Worm (Caenorhabditis elegans): ENCODE results near the gene C32B5.7.
"Not testable (repeated sequence)": the region's sequence is repeated elsewhere in the genome, so short reads cannot be mapped to it uniquely, and the experiment has no call there.

- not testable (repeated sequence) for TF ChIP-seq ZK546.5 (tag; optimal IDR thresholded peaks at IDR 0.05); cey-2 (tag; optimal IDR thresholded peaks at IDR 0.05; ENCODE audit: borderline replicate concordance, insufficient read depth); fos-1 (tag; optimal IDR thresholded peaks at IDR 0.05)
Measured at ce11 chrII:968106-968505, 7.8 kb downstream of the C32B5.7 start, which contains the start of gene C32B5.6.
